Worm (Caenorhabditis elegans) whole organism, L4 larva: ENCODE measurements around the gene fbxa-158.

Source experiments
- F26F4.8 ChIP-seq: fragments of 200-800 bp; sonication (Bioruptor generic); conservative IDR thresholded peaks from 2 replicates; pipeline ENCODE4 v1.3.6; 2022; ENCODE audit warnings: missing genetic modification characterization, missing compliant biosample characterization
- F44E2.7 ChIP-seq: fragments of 200-800 bp; sonication (Bioruptor generic); IDR thresholded peaks from 2 replicates; pipeline ENCODE4 v2.1.2; 2022; ENCODE audit warnings: missing genetic modification characterization, missing compliant biosample characterization
- F49E8.2 ChIP-seq: sonication (generic microtip); optimal IDR thresholded peaks from 2 replicates; lab custom pipeline; 2016; ENCODE audit warnings: missing compliant biosample characterization, mild to moderate bottlenecking, missing genetic modification characterization, borderline replicate concordance
- R02D3.7 ChIP-seq: fragments of 150-350 bp; sonication (generic microtip); optimal IDR thresholded peaks from 3 replicates; lab custom pipeline; 2014; ENCODE audit warnings: missing biosample characterization, missing genetic modification characterization
- Y105C5A.15 ChIP-seq: fragments of 200-800 bp; sonication (Bioruptor generic); IDR thresholded peaks from 2 replicates; pipeline ENCODE4 v1.3.6; 2022; ENCODE audit warnings: missing genetic modification characterization, missing compliant biosample characterization
- Y48G9A.11 ChIP-seq: fragments of 200-800 bp; sonication (Bioruptor generic); IDR thresholded peaks from 2 replicates; pipeline ENCODE4 v1.3.6; 2022; ENCODE audit warnings: missing genetic modification reagents, missing genetic modification characterization, missing compliant biosample characterization
- Y75B8A.6 ChIP-seq: fragments of 200-800 bp; sonication (Bioruptor generic); IDR thresholded peaks from 2 replicates; pipeline ENCODE4 v1.3.6; 2022; ENCODE audit warnings: missing genetic modification reagents, missing genetic modification characterization, missing compliant biosample characterization
- ZK546.5 ChIP-seq, 2 experiments: sonication (generic microtip); optimal IDR thresholded peaks; 2 replicates each; lab custom pipeline; 2017; ENCODE audit warnings: missing biosample characterization in 2 of 2, missing genetic modification characterization in 2 of 2
- aha-1 ChIP-seq: fragments of 150-350 bp; peaks from one replicate; lab custom pipeline; 2014; ENCODE audit warnings: missing biosample characterization, missing genetic modification characterization
- aly-2 ChIP-seq: sonication (generic microtip); optimal IDR thresholded peaks from 2 replicates; lab custom pipeline; 2018; ENCODE audit warnings: missing biosample characterization, missing genetic modification characterization
- arid-1 ChIP-seq: fragments of 200-800 bp; sonication (Bioruptor generic); conservative IDR thresholded peaks from 2 replicates; pipeline ENCODE4 v1.3.6; 2022; ENCODE audit warnings: missing genetic modification reagents, missing genetic modification characterization, missing compliant biosample characterization
- ceh-20 ChIP-seq: fragments of 200-800 bp; sonication (Bioruptor generic); IDR thresholded peaks from 2 replicates; pipeline ENCODE4 v1.3.6; 2022; ENCODE audit warnings: missing genetic modification reagents, missing genetic modification characterization, missing compliant biosample characterization
- ceh-82 ChIP-seq: sonication (generic microtip); optimal IDR thresholded peaks from 2 replicates; lab custom pipeline; 2017; ENCODE audit warnings: missing biosample characterization, missing genetic modification characterization
- ces-1 ChIP-seq: fragments of 150-350 bp; sonication (generic microtip); optimal IDR thresholded peaks from 4 replicates; lab custom pipeline; 2014; ENCODE audit warnings: missing biosample characterization, missing genetic modification reagents, missing genetic modification characterization
- cey-2 ChIP-seq: sonication (generic microtip); optimal IDR thresholded peaks from 3 replicates; lab custom pipeline; 2017; ENCODE audit warnings: missing genetic modification characterization, mild to moderate bottlenecking, missing compliant biosample characterization, antibody characterized with exemption, borderline replicate concordance; ENCODE audit not compliant: insufficient read depth
- dmd-6 ChIP-seq: fragments of 200-800 bp; sonication (Bioruptor generic); IDR thresholded peaks from 2 replicates; pipeline ENCODE4 v1.3.6; 2022; ENCODE audit warnings: missing genetic modification reagents, missing genetic modification characterization, missing compliant biosample characterization
- dmd-9 ChIP-seq: fragments of 200-800 bp; sonication (Bioruptor generic); IDR thresholded peaks from 2 replicates; pipeline ENCODE4 v1.3.6; 2022; ENCODE audit warnings: missing genetic modification reagents, missing genetic modification characterization, missing compliant biosample characterization
- dve-1 ChIP-seq: sonication (generic microtip); optimal IDR thresholded peaks from 2 replicates; lab custom pipeline; 2017; ENCODE audit warnings: antibody characterized with exemption, mild to moderate bottlenecking, missing genetic modification characterization, missing compliant biosample characterization; ENCODE audit not compliant: insufficient read depth
- egl-27 ChIP-seq: sonication (generic microtip); optimal IDR thresholded peaks from 3 replicates; lab custom pipeline; 2017; ENCODE audit warnings: missing biosample characterization, missing genetic modification reagents, missing genetic modification characterization
- fos-1 ChIP-seq: fragments of 150-350 bp; optimal IDR thresholded peaks from 2 replicates; lab custom pipeline; 2014; ENCODE audit warnings: missing biosample characterization, missing genetic modification characterization
- hlh-11 ChIP-seq: fragments of 200-800 bp; sonication (Bioruptor generic); optimal IDR thresholded peaks from 2 replicates; lab custom pipeline; 2018; ENCODE audit warnings: mild to moderate bottlenecking, missing genetic modification characterization, missing compliant biosample characterization
- hlh-30 ChIP-seq: sonication (generic microtip); optimal IDR thresholded peaks from 2 replicates; lab custom pipeline; 2017; ENCODE audit warnings: antibody characterized with exemption, mild to moderate bottlenecking, missing genetic modification characterization, missing compliant biosample characterization; ENCODE audit not compliant: insufficient read depth
- jun-1 ChIP-seq: fragments of 150-350 bp; optimal IDR thresholded peaks from 2 replicates; lab custom pipeline; 2014; ENCODE audit warnings: missing biosample characterization, missing genetic modification reagents, missing genetic modification characterization
- lim-7 ChIP-seq: fragments of 200-800 bp; sonication (Bioruptor generic); IDR thresholded peaks from 2 replicates; pipeline ENCODE4 v1.3.6; 2022; ENCODE audit warnings: missing genetic modification characterization, missing compliant biosample characterization
- lin-1 ChIP-seq: fragments of 200-800 bp; sonication (Bioruptor generic); IDR thresholded peaks from 2 replicates; pipeline ENCODE4 v1.3.6; 2022; ENCODE audit warnings: missing genetic modification reagents, missing genetic modification characterization, missing compliant biosample characterization
- lin-15B ChIP-seq: fragments of 150-350 bp; sonication (generic microtip); optimal IDR thresholded peaks from 3 replicates; lab custom pipeline; 2014; ENCODE audit warnings: missing biosample characterization, missing genetic modification characterization
- lir-3 ChIP-seq: sonication (generic microtip); optimal IDR thresholded peaks from 2 replicates; lab custom pipeline; 2016; ENCODE audit warnings: mild to moderate bottlenecking, missing genetic modification characterization, missing compliant biosample characterization
- madf-9 ChIP-seq: fragments of 200-800 bp; sonication (Bioruptor generic); conservative IDR thresholded peaks from 2 replicates; pipeline ENCODE4 v1.3.6; 2022; ENCODE audit warnings: missing genetic modification reagents, missing genetic modification characterization, missing compliant biosample characterization
- mdl-1 ChIP-seq, 2 experiments: fragments of 150-350 bp in 1 of 2; sonication (generic microtip) in 1 of 2; optimal IDR thresholded peaks; 2 replicates each; lab custom pipeline; 2014 to 2017; ENCODE audit warnings: missing biosample characterization in 2 of 2, missing genetic modification characterization in 2 of 2
- mep-1 ChIP-seq: fragments of 150-350 bp; sonication (generic microtip); optimal IDR thresholded peaks from 3 replicates; lab custom pipeline; 2014; ENCODE audit warnings: missing biosample characterization, missing genetic modification characterization
- nhr-10 ChIP-seq: fragments of 150-350 bp; optimal IDR thresholded peaks from 2 replicates; lab custom pipeline; 2014; ENCODE audit warnings: missing biosample characterization, missing genetic modification characterization
- nhr-102 ChIP-seq: sonication (generic microtip); optimal IDR thresholded peaks from 2 replicates; lab custom pipeline; 2016; ENCODE audit warnings: mild to moderate bottlenecking, missing genetic modification characterization, moderate library complexity, missing compliant biosample characterization
- nhr-11 ChIP-seq: fragments of 150-350 bp; optimal IDR thresholded peaks from 2 replicates; lab custom pipeline; 2014; ENCODE audit warnings: missing biosample characterization, missing genetic modification characterization
- nhr-111 ChIP-seq: fragments of 200-800 bp; sonication (Bioruptor generic); optimal IDR thresholded peaks from 2 replicates; lab custom pipeline; 2018; ENCODE audit warnings: mild to moderate bottlenecking, missing genetic modification characterization, missing compliant biosample characterization
- nhr-42 ChIP-seq: fragments of 200-800 bp; sonication (Bioruptor generic); IDR thresholded peaks from 2 replicates; pipeline ENCODE4 v1.3.6; 2022; ENCODE audit warnings: missing genetic modification characterization, missing compliant biosample characterization
- nhr-48 ChIP-seq: sonication (generic microtip); optimal IDR thresholded peaks from 2 replicates; lab custom pipeline; 2016; ENCODE audit warnings: mild to moderate bottlenecking, missing genetic modification characterization, missing compliant biosample characterization
- nhr-77 ChIP-seq: fragments of 150-350 bp; optimal IDR thresholded peaks from 2 replicates; lab custom pipeline; 2014; ENCODE audit warnings: missing biosample characterization, missing genetic modification characterization
- pha-4 ChIP-seq, 2 experiments: fragments of 150-350 bp in 1 of 2; fragments of 200-800 bp in 1 of 2; sonication (Bioruptor generic) in 1 of 2; IDR thresholded peaks in 1 of 2; optimal IDR thresholded peaks in 1 of 2; 2 replicates each; pipeline versions ENCODE4 v1.3.6 to Lab custom; 2014 to 2022; ENCODE audit warnings: missing genetic modification characterization in 2 of 2, missing genetic modification reagents in 2 of 2, missing biosample characterization in 1 of 2, missing compliant biosample characterization in 1 of 2
- saeg-2 ChIP-seq: fragments of 200-800 bp; sonication (Bioruptor generic); IDR thresholded peaks from 2 replicates; pipeline ENCODE4 v1.3.6; 2022; ENCODE audit warnings: missing genetic modification reagents, missing genetic modification characterization, missing compliant biosample characterization
- set-16 ChIP-seq: fragments of 200-800 bp; sonication (Bioruptor generic); IDR thresholded peaks from 2 replicates; pipeline ENCODE4 v1.3.6; 2022; ENCODE audit warnings: missing genetic modification reagents, missing genetic modification characterization, missing compliant biosample characterization
- snpc-1.2 ChIP-seq: fragments of 200-800 bp; sonication (Bioruptor generic); IDR thresholded peaks from 2 replicates; pipeline ENCODE4 v1.3.6; 2022; ENCODE audit warnings: missing genetic modification reagents, missing genetic modification characterization, missing compliant biosample characterization
- snpc-4 ChIP-seq: fragments of 150-350 bp; optimal IDR thresholded peaks from 2 replicates; lab custom pipeline; 2014; ENCODE audit warnings: missing biosample characterization, missing genetic modification characterization
- spr-3 ChIP-seq: fragments of 200-800 bp; sonication (Bioruptor generic); optimal IDR thresholded peaks from 2 replicates; lab custom pipeline; 2018; ENCODE audit warnings: mild to moderate bottlenecking, missing genetic modification characterization, missing compliant biosample characterization
- tag-97 ChIP-seq: fragments of 200-800 bp; sonication (Bioruptor generic); IDR thresholded peaks from 2 replicates; pipeline ENCODE4 v1.3.6; 2022; ENCODE audit warnings: missing genetic modification characterization, missing compliant biosample characterization
- tra-1 ChIP-seq: fragments of 200-800 bp; sonication (Bioruptor generic); IDR thresholded peaks from 2 replicates; pipeline ENCODE4 v1.3.6; 2022; ENCODE audit warnings: missing genetic modification reagents, missing genetic modification characterization, missing compliant biosample characterization
- unc-39 ChIP-seq: sonication (generic microtip); optimal IDR thresholded peaks from 2 replicates; lab custom pipeline; 2017; ENCODE audit warnings: missing biosample characterization, missing genetic modification characterization
- zfp-2 ChIP-seq: sonication (generic microtip); optimal IDR thresholded peaks from 2 replicates; lab custom pipeline; 2016; ENCODE audit warnings: mild to moderate bottlenecking, missing genetic modification characterization, missing compliant biosample characterization
- zfp-3 ChIP-seq: fragments of 200-800 bp; sonication (Bioruptor generic); conservative IDR thresholded peaks from 2 replicates; pipeline ENCODE4 v1.3.6; 2022; ENCODE audit warnings: missing genetic modification reagents, missing genetic modification characterization, missing compliant biosample characterization
- zip-11 ChIP-seq: fragments of 200-800 bp; sonication (Bioruptor generic); IDR thresholded peaks from 2 replicates; pipeline ENCODE4 v1.3.6; 2022; ENCODE audit warnings: missing genetic modification characterization, missing compliant biosample characterization

Gene fbxa-158

DNA sequence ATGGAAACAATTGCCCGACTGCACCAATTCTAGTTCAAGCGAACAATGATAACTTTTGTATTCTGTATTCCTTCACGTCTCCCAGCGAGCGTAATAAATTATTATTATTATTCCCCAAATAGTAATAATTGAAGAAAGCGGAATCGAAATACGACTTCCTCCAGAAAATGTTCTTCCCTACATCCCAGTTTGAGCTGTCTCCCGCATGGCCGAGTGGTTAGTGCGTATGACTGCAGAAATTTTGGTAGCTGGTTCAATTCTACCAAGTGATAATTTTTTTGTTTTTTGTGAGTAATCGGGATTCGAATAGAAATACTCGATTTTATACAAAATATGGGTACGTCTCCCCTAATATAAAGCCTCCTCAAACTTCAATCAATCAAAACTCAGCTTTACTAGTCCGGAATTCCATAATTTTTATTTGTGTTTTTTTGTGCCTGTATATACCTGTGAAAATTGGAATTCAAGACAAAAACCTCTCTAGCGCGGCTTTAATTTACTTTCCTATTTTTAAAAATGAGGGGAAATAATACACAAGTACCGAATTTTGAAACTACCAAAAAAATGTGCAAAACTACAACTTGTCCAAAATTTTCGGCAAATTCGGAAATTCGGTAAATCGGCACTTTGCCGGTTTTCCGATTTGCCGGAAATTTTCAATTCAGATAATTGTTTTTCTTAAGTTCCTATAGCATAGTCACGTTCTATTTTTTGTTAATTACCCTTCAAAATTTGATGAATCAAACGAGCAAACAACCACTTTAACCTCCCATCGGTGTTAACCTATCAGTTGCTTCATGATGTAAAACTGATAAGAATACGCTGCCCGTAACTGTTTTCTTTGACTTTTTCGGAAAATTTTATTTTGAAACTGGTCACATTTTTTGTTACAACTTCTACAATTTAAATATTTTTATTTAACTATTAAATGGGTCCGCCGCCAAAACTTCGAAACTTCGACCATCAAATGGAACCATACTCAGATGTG, 23.7 kb downstream of the fbxa-158 start, which contains the start of gene bath-46 (continued):
- TF ChIP-seq dve-1 (tag; lab: Kevin White, UChicago): no peak
- TF ChIP-seq ZK546.5 (tag; optimal IDR thresholded peaks at IDR 0.05; lab: Kevin White, UChicago): no peak
- no peak for TF ChIP-seq F26F4.8 (GFP tag; lab: Robert Waterston, UW)
- no peak for TF ChIP-seq unc-39 (tag; lab: Kevin White, UChicago)
- TF ChIP-seq Y105C5A.15: 0 out of 2 replicates have a peak, but pooled peaks have one; percentile 35
- no peak for TF ChIP-seq tag-97
- no peak for TF ChIP-seq set-16 (GFP tag; lab: Robert Waterston, UW)
- no peak for TF ChIP-seq F44E2.7 (GFP tag; lab: Robert Waterston, UW)
- no peak for TF ChIP-seq mep-1
- TF ChIP-seq zfp-2 (tag; lab: Kevin White, UChicago): no peak
- TF ChIP-seq aly-2 (tag; lab: Kevin White, UChicago): no peak
- no peak for TF ChIP-seq egl-27 (tag; lab: Kevin White, UChicago)
- no peak for TF ChIP-seq lin-1 (GFP tag; lab: Robert Waterston, UW)
- TF ChIP-seq hlh-30: no peak
- TF ChIP-seq cey-2: no peak
- TF ChIP-seq mdl-1 (tag; optimal IDR thresholded peaks at IDR 0.05; lab: Kevin White, UChicago): no peak
- TF ChIP-seq arid-1 (GFP tag; lab: Robert Waterston, UW): 0 out of 2 replicates have a peak, but pooled peaks have one; percentile 8
- TF ChIP-seq nhr-11 (tag; lab: Kevin White, UChicago): no peak
- no peak for TF ChIP-seq nhr-77
- TF ChIP-seq nhr-102 (tag; lab: Kevin White, UChicago): no peak
- TF ChIP-seq lin-15B: no peak
- TF ChIP-seq nhr-111 (GFP tag; lab: Kevin White, UChicago): no peak
- TF ChIP-seq nhr-10 (tag; lab: Kevin White, UChicago): no peak
- TF ChIP-seq pha-4 (GFP tag; IDR thresholded peaks at IDR 0.05; lab: Robert Waterston, UW): no peak
- no peak for TF ChIP-seq pha-4 (tag; optimal IDR thresholded peaks at IDR 0.05; lab: Kevin White, UChicago)
- TF ChIP-seq nhr-48 (tag; lab: Kevin White, UChicago): no peak
- TF ChIP-seq nhr-42: no peak
- TF ChIP-seq fos-1: no peak
- TF ChIP-seq jun-1 (tag; lab: Kevin White, UChicago): no peak
- no peak for TF ChIP-seq lir-3 (tag; lab: Kevin White, UChicago)
- TF ChIP-seq dmd-6 (GFP tag; lab: Robert Waterston, UW): peak; percentile 34; the same call in 1 of the 2 replicates
- TF ChIP-seq tra-1 (GFP tag; lab: Robert Waterston, UW): no peak
- no peak for TF ChIP-seq Y48G9A.11 (GFP tag; lab: Robert Waterston, UW)
- TF ChIP-seq zip-11 (GFP tag; lab: Robert Waterston, UW): no peak
- TF ChIP-seq aha-1 (tag; lab: Kevin White, UChicago): no peak
- 0 out of 2 replicates have a peak, but pooled peaks have one; percentile 13 for TF ChIP-seq madf-9
- TF ChIP-seq F49E8.2: no peak
- no peak for TF ChIP-seq dmd-9
- TF ChIP-seq ceh-20: no peak
- TF ChIP-seq zfp-3 (GFP tag; lab: Robert Waterston, UW): no peak
- no peak for TF ChIP-seq saeg-2
- TF ChIP-seq Y75B8A.6: no peak
- TF ChIP-seq hlh-11: peak; percentile 48
- peak; percentile 75 for TF ChIP-seq lim-7 (GFP tag; lab: Robert Waterston, UW)
- no peak for TF ChIP-seq ceh-82 (tag; lab: Kevin White, UChicago)
- TF ChIP-seq snpc-1.2: no peak
- no peak for TF ChIP-seq spr-3 (GFP tag; lab: Kevin White, UChicago)
- TF ChIP-seq R02D3.7 (tag; lab: Kevin White, UChicago): no peak
- TF ChIP-seq ces-1 (GFP tag; lab: Kevin White, UChicago): no peak
- TF ChIP-seq snpc-4 (tag; lab: Kevin White, UChicago): no peak
